Worm (Caenorhabditis elegans) whole organism, midembryonic: ENCODE measurements around the gene C06H5.12.
"Not testable (repeated sequence)": the region's sequence is repeated elsewhere in the genome, so short reads cannot be mapped to it uniquely, and the experiment has no call there.

Experiments
- T22C8.4 ChIP-seq: fragments of 200-800 bp; sonication (Bioruptor generic); IDR thresholded peaks from 2 replicates; pipeline ENCODE4 v1.3.6; 2022; ENCODE audit warnings: missing genetic modification characterization, missing compliant biosample characterization
- cog-1 ChIP-seq: sonication (generic microtip); optimal IDR thresholded peaks from 2 replicates; lab custom pipeline; 2016; ENCODE audit warnings: missing genetic modification characterization, missing compliant biosample characterization
- flt-1 ChIP-seq: fragments of 200-800 bp; sonication (Bioruptor generic); IDR thresholded peaks from 2 replicates; pipeline ENCODE4 v1.3.6; 2022; ENCODE audit warnings: missing genetic modification characterization, missing compliant biosample characterization
- klf-2 ChIP-seq: fragments of 200-800 bp; sonication (Bioruptor generic); conservative IDR thresholded peaks from 2 replicates; pipeline ENCODE4 v1.3.6; 2022; ENCODE audit warnings: missing genetic modification reagents, missing genetic modification characterization, missing compliant biosample characterization
- med-1 ChIP-seq: sonication (generic microtip); optimal IDR thresholded peaks from 2 replicates; lab custom pipeline; 2017; ENCODE audit warnings: missing genetic modification characterization, mild to moderate bottlenecking, missing compliant biosample characterization, antibody characterized with exemption, missing genetic modification reagents; ENCODE audit not compliant: insufficient read depth
- ref-1 ChIP-seq: fragments of 200-800 bp; sonication (Bioruptor generic); conservative IDR thresholded peaks from 2 replicates; pipeline ENCODE4 v1.3.6; 2022; ENCODE audit warnings: missing genetic modification reagents, missing genetic modification characterization, missing compliant biosample characterization
- tab-1 ChIP-seq: fragments of 200-800 bp; sonication (Bioruptor generic); IDR thresholded peaks from 2 replicates; pipeline ENCODE4 v1.3.6; 2022; ENCODE audit warnings: missing genetic modification characterization, missing compliant biosample characterization
- ztf-23 ChIP-seq: fragments of 200-800 bp; sonication (Bioruptor generic); IDR thresholded peaks from 2 replicates; pipeline ENCODE4 v1.3.6; 2022; ENCODE audit warnings: missing genetic modification reagents, missing genetic modification characterization, missing compliant biosample characterization
- ztf-29 ChIP-seq: fragments of 200-800 bp; sonication (Bioruptor generic); IDR thresholded peaks from 2 replicates; pipeline ENCODE4 v1.3.6; 2022; ENCODE audit warnings: missing genetic modification reagents, missing genetic modification characterization, missing compliant biosample characterization

The C06H5.12 gene

DNA sequence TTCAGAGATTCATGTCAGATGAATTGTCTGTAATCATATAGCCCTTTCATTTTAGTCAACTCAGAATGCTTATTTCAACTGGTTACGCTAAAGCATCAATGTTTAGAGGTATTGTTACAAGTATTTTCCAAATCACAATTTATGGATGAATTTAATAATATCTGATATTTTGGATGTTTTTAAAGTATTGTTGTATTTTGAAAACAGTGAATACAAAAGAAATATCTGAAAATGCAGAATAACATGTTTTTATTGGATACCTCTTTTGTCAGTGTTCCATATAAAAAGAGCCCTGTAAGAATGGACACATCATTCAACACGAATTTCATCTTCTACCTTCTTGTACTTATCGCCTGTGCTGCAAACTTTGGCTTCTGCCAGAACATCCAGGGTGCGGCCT, at the start of gene C06H5.12:
TSS of gene C06H5.12 (plus strand) at position 301 of the 400 bp plus-strand sequence.
- not testable (repeated sequence) for TF ChIP-seq cog-1 (tag; lab: Kevin White, UChicago); med-1 (GFP tag; lab: Kevin White, UChicago); klf-2 (GFP tag; lab: Robert Waterston, UW)

DNA sequence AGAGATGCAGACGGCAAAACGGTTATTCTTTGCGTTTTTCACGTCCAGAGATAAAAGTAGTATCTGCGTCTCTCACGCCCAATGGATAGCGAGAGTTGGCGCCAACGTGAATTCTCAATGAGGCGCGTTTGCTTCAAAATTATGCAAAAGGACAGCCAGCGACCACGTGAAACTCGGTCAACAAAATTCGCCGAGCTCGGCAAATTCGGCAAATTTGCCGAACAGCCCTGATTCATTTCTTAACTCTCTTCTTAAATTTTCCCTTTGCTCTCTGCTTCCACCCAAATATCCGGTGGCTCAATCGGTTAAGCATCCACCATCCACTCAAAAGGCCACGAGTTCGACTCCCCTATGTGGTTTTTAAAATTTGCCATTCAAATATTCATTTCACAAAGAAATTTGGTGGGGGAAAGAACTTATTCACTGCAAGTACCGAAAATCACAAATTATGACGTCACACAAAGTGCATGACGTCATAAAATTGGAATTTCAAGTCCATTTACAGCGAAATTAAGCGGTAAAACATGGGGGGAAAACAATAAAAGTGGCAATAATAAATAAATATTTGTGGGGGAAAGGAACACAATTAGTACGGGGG, 49.1 kb upstream of the C06H5.12 start:
- TF ChIP-seq tab-1 (GFP tag; lab: Robert Waterston, UW) (no peak), ztf-29 (no peak), cog-1 (tag; lab: Kevin White, UChicago) (no peak), ztf-23 (GFP tag; lab: Robert Waterston, UW) (no peak), ref-1 (GFP tag; lab: Robert Waterston, UW) (no peak), med-1 (GFP tag; lab: Kevin White, UChicago) (no peak), flt-1 (GFP tag; lab: Robert Waterston, UW) (no peak), klf-2 (GFP tag; lab: Robert Waterston, UW) (no peak), T22C8.4 (GFP tag; lab: Robert Waterston, UW) (no peak)

DNA sequence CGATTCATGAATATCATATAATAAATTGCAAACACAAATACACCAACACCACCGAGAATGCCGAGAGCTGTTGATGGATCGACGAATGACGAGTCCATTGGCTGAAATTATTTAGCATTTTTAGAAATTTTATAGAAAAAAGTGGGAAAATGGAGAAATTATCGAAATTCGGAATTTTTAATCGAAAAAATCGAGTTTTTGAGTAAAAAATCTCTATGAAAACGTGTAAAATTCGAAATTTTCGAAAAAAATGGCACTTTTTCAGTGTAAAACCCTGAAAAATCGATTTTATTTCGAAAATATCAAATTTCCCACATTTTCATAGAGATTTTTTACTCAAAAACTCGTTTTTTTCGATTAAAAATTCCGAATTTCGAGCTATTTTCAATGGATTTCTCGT, 38.7 kb upstream of the C06H5.12 start, which contains the start of gene tcc-1:
TSS of gene tcc-1 (minus strand) at position 101 of the 400 bp plus-strand sequence.
- TF ChIP-seq tab-1 (GFP tag; lab: Robert Waterston, UW) = no peak
- no peak for TF ChIP-seq ztf-29
- TF ChIP-seq cog-1 (tag; lab: Kevin White, UChicago) = no peak
- TF ChIP-seq flt-1 (GFP tag; lab: Robert Waterston, UW) = no peak
- no peak for TF ChIP-seq T22C8.4 (GFP tag; lab: Robert Waterston, UW)
- no peak for TF ChIP-seq klf-2 (GFP tag; lab: Robert Waterston, UW)
- TF ChIP-seq med-1 (GFP tag; lab: Kevin White, UChicago) = no peak
- TF ChIP-seq ref-1 (GFP tag; lab: Robert Waterston, UW) = no peak
- TF ChIP-seq ztf-23 (GFP tag; lab: Robert Waterston, UW) = no peak

DNA sequence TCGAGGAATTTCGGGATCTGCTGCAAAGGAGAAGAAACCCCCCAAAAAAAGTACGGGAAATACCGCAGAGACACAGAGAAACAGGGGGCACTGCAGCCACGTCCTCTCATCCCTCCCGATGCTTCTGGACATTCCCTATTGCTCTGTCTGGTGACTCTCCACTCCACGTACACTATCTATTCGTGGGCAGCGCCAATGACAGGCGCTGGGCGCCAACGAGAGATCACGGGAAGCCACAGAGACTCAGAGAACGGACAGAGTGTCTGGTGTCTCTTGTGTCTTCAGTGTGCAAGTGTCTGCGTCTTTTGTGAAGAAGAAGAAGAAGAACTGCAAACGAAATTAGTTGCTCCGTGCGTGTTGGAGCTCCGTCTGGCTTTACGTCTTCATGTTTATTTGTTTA, 36.7 kb upstream of the C06H5.12 start:
- TF ChIP-seq T22C8.4 (GFP tag; lab: Robert Waterston, UW) (no peak), cog-1 (tag; lab: Kevin White, UChicago) (no peak), ztf-29 (no peak), flt-1 (GFP tag; lab: Robert Waterston, UW) (no peak), ztf-23 (GFP tag; lab: Robert Waterston, UW) (no peak), ref-1 (GFP tag; lab: Robert Waterston, UW) (no peak), med-1 (GFP tag; lab: Kevin White, UChicago) (no peak), tab-1 (GFP tag; lab: Robert Waterston, UW) (no peak), klf-2 (GFP tag; lab: Robert Waterston, UW) (no peak)

DNA sequence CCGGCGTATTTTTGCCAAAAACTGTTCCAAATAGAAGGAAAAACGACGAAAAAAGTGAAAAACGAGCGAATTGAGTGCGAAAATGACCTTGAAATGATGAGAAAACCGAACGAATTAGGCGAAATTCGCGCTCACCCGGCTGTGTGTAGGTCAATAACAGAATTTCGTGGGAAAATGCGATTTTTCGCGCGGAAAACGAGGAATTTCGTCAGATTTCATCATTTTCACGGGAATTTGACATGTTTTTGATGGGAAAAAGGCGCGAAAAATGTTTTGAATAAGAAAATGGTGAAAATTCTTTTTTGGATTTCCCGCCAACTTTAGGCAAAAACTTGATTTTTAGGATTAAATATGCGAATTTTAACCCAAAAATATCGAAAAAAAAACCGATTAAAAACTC, 35.5 kb upstream of the C06H5.12 start:
- no peak for TF ChIP-seq T22C8.4 (GFP tag; lab: Robert Waterston, UW)
- TF ChIP-seq ztf-29 = no peak
- no peak for TF ChIP-seq ztf-23 (GFP tag; lab: Robert Waterston, UW)
- TF ChIP-seq flt-1 (GFP tag; lab: Robert Waterston, UW) = no peak
- no peak for TF ChIP-seq ref-1 (GFP tag; lab: Robert Waterston, UW)
- no peak for TF ChIP-seq klf-2 (GFP tag; lab: Robert Waterston, UW)
- no peak for TF ChIP-seq tab-1 (GFP tag; lab: Robert Waterston, UW)
- no peak for TF ChIP-seq cog-1 (tag; lab: Kevin White, UChicago)
- TF ChIP-seq med-1 (GFP tag; lab: Kevin White, UChicago) = no peak

DNA sequence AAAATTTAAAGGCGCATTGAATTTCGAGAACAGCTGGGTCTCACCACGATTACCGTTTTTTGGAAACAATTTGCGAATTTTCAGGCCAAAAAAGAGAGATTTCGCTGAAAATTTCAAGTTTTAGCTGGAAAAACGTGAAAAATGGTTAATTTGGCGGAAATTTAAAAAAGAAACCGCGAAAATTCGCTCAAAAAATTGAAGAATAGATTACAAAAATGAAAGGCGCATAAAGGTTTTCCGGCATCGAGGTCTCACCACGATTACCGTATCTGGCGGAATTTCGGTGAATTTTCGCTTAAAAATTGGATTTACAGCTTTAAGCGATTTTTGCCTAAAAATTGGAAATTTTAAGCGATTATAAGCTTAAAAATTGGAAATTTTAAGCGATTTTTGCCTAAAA, 35.1 kb upstream of the C06H5.12 start:
- TF ChIP-seq med-1 (GFP tag; lab: Kevin White, UChicago) (no peak), klf-2 (GFP tag; lab: Robert Waterston, UW) (no peak), ztf-23 (GFP tag; lab: Robert Waterston, UW) (no peak), T22C8.4 (GFP tag; lab: Robert Waterston, UW) (no peak), ref-1 (GFP tag; lab: Robert Waterston, UW) (no peak), cog-1 (tag; lab: Kevin White, UChicago) (no peak), flt-1 (GFP tag; lab: Robert Waterston, UW) (no peak), tab-1 (GFP tag; lab: Robert Waterston, UW) (no peak), ztf-29 (no peak)

DNA sequence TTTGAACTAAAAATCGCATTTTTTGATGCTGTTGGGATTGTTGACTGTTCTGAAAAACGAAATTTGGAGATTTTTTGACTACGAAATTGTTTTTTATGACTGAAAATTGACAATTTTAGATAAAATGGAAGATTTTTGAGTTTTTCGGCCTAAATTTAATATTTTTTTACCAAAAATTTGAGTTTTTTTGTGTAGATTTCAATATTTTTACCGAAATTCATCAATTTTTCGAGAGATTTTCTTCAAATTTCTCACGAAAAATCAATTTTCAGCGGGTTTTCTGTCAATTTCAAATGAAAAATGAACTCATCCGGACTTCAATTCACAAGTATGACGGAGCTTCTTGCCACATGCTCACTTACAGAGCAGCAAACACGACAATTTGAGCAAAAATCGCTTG, 29.3 kb upstream of the C06H5.12 start, which contains the start of gene Y59A8A.8:
TSS of gene Y59A8A.8 (plus strand) at position 301 of the 400 bp plus-strand sequence.
- not testable (repeated sequence) for TF ChIP-seq ztf-29; T22C8.4 (GFP tag; lab: Robert Waterston, UW); flt-1 (GFP tag; lab: Robert Waterston, UW)

DNA sequence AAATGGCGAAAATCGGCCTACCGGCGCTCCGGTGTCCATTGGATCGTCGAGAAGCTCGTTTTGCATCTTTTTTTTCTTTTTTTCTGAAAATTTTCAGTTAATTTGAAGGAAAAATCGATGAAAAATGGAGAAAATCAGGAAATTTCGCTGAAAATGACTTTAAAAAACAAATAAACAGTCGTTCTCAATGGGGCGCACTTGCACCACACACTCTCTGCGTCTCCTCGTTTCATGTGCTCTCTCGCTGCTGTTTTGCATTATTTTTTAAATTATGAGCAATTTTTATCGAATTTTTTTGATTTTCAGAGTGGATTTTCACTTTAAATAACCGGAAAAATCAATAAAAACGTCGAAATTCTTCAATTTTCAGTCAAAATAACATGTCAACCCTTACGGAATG, 24.0 kb upstream of the C06H5.12 start, which contains the start of gene csn-1:
TSS of gene csn-1 (minus strand) at position 83 of the 400 bp plus-strand sequence.
- TF ChIP-seq T22C8.4 (GFP tag; lab: Robert Waterston, UW) = no peak

DNA sequence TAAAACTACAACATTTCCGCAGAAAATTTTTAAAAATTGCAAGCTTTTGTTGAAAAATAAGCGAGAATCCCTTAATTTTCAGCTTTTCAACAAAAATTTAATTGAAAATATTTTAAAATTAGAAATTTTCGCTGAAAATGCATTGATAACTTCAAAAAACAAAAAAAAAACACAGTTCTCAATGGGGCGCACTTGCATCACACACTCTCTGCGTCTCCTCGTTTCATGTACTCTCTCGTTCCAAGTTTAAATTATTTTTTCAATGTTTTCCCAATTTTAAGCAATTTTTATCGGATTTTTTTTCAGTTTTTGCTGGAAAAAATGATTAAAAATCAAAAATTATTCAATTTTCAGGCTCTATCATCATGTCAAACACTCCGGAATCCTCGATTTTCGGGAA, 23.5 kb upstream of the C06H5.12 start, which contains the start of gene phf-14:
TSS of gene phf-14 (plus strand) at position 345 of the 400 bp plus-strand sequence.
- TF ChIP-seq cog-1 (tag; lab: Kevin White, UChicago) = no peak
- no peak for TF ChIP-seq med-1 (GFP tag; lab: Kevin White, UChicago)
- no peak for TF ChIP-seq ztf-23 (GFP tag; lab: Robert Waterston, UW)
- no peak for TF ChIP-seq T22C8.4 (GFP tag; lab: Robert Waterston, UW)
- TF ChIP-seq ztf-29 = no peak
- TF ChIP-seq klf-2 (GFP tag; lab: Robert Waterston, UW) = no peak
- no peak for TF ChIP-seq ref-1 (GFP tag; lab: Robert Waterston, UW)
- TF ChIP-seq tab-1 (GFP tag; lab: Robert Waterston, UW) = no peak
- TF ChIP-seq flt-1 (GFP tag; lab: Robert Waterston, UW) = no peak
